Worm (Caenorhabditis elegans) whole organism, L4 larva: Measurements from ENCODE around the gene srx-122.

ENCODE experiments used
- F49E8.2 ChIP-seq: sonication (generic microtip); optimal IDR thresholded peaks from 2 replicates; lab custom pipeline; 2016; ENCODE audit warnings: missing compliant biosample characterization, mild to moderate bottlenecking, missing genetic modification characterization, borderline replicate concordance
- aly-2 ChIP-seq: sonication (generic microtip); optimal IDR thresholded peaks from 2 replicates; lab custom pipeline; 2018; ENCODE audit warnings: missing biosample characterization, missing genetic modification characterization
- ama-1 ChIP-seq: fragments of 150-350 bp; optimal IDR thresholded peaks from 2 replicates; lab custom pipeline; 2014; ENCODE audit warnings: inconsistent platforms, mixed read lengths
- fkh-10 ChIP-seq: fragments of 150-350 bp; optimal IDR thresholded peaks from 2 replicates; lab custom pipeline; 2014; ENCODE audit warnings: missing biosample characterization, missing genetic modification reagents, missing genetic modification characterization
- lsy-2 ChIP-seq, 2 experiments: fragments of 150-350 bp in 1 of 2; sonication (generic microtip) in 1 of 2; optimal IDR thresholded peaks; 2 replicates each; lab custom pipeline; 2014 to 2017; ENCODE audit warnings: missing biosample characterization in 2 of 2, missing genetic modification characterization in 2 of 2
- nhr-102 ChIP-seq: sonication (generic microtip); optimal IDR thresholded peaks from 2 replicates; lab custom pipeline; 2016; ENCODE audit warnings: mild to moderate bottlenecking, missing genetic modification characterization, moderate library complexity, missing compliant biosample characterization
- nhr-25 ChIP-seq: sonication (generic microtip); optimal IDR thresholded peaks from 2 replicates; lab custom pipeline; 2017; ENCODE audit warnings: missing genetic modification characterization, mild to moderate bottlenecking, missing compliant biosample characterization, antibody characterized with exemption, moderate library complexity, borderline replicate concordance; ENCODE audit not compliant: insufficient read depth
- nhr-41 ChIP-seq: fragments of 200-800 bp; sonication (Bioruptor generic); IDR thresholded peaks from 2 replicates; pipeline ENCODE4 v1.3.6; 2022; ENCODE audit warnings: missing genetic modification reagents, missing genetic modification characterization, missing compliant biosample characterization
- unc-39 ChIP-seq: sonication (generic microtip); optimal IDR thresholded peaks from 2 replicates; lab custom pipeline; 2017; ENCODE audit warnings: missing biosample characterization, missing genetic modification characterization
- zfp-3 ChIP-seq: fragments of 200-800 bp; sonication (Bioruptor generic); conservative IDR thresholded peaks from 2 replicates; pipeline ENCODE4 v1.3.6; 2022; ENCODE audit warnings: missing genetic modification reagents, missing genetic modification characterization, missing compliant biosample characterization
- ztf-11 ChIP-seq: fragments of 150-350 bp; optimal IDR thresholded peaks from 2 replicates; lab custom pipeline; 2014; ENCODE audit warnings: missing biosample characterization, missing genetic modification characterization

- TF ChIP-seq ztf-11 (no peak), aly-2 (no peak), ama-1 (lab: Kevin White, UChicago) (no peak), unc-39 (no peak), nhr-25 (tag; lab: Kevin White, UChicago) (no peak), nhr-41 (GFP tag; lab: Robert Waterston, UW) (no peak), nhr-102 (tag; lab: Kevin White, UChicago) (no peak), lsy-2 (tag; optimal IDR thresholded peaks at IDR 0.05; lab: Kevin White, UChicago) (no peak), zfp-3 (GFP tag; lab: Robert Waterston, UW) (no peak), F49E8.2 (tag; lab: Kevin White, UChicago) (no peak), fkh-10 (GFP tag; lab: Kevin White, UChicago) (no peak)
Observed at ce11 chrV:3247515-3247914, 50.1 kb downstream of the srx-122 start, which contains the start of gene srj-8.
